Fruit fly (Drosophila melanogaster) whole organism, prepupa: ENCODE data around the gene aqz.

Experiments
- CG10631 ChIP-seq: fragments of 200-800 bp; sonication (Bioruptor generic); optimal IDR thresholded peaks from 2 replicates; lab custom pipeline; 2016; ENCODE audit warnings: missing biosample characterization, missing genetic modification characterization
- CG10669 ChIP-seq: fragments of 200-800 bp; sonication (Bioruptor generic); optimal IDR thresholded peaks from 3 replicates; lab custom pipeline; 2018; ENCODE audit warnings: missing biosample characterization, mild to moderate bottlenecking, missing genetic modification characterization, moderate library complexity
- CG11762 ChIP-seq: fragments of 200-800 bp; sonication (Bioruptor generic); optimal IDR thresholded peaks from 3 replicates; lab custom pipeline; 2016; ENCODE audit warnings: missing biosample characterization, missing genetic modification characterization; ENCODE audit not compliant: insufficient read depth
- CG1621 ChIP-seq: fragments of 200-800 bp; sonication (Bioruptor generic); optimal IDR thresholded peaks from 3 replicates; lab custom pipeline; 2018; ENCODE audit warnings: missing biosample characterization, mild to moderate bottlenecking, missing genetic modification characterization
- CG16779 ChIP-seq: fragments of 200-800 bp; sonication (Bioruptor generic); optimal IDR thresholded peaks from 3 replicates; lab custom pipeline; 2017; ENCODE audit warnings: missing biosample characterization, mild to moderate bottlenecking, missing genetic modification characterization
- CG3032 ChIP-seq: fragments of 200-800 bp; optimal IDR thresholded peaks from 2 replicates; lab custom pipeline; 2019; ENCODE audit warnings: missing biosample characterization, mild to moderate bottlenecking, missing genetic modification characterization, moderate library complexity
- CG32006 ChIP-seq: fragments of 200-800 bp; sonication (Bioruptor generic); optimal IDR thresholded peaks from 3 replicates; lab custom pipeline; 2017; ENCODE audit warnings: missing biosample characterization, mild to moderate bottlenecking, missing genetic modification characterization
- CG3919 ChIP-seq: fragments of 200-800 bp; sonication (Bioruptor generic); optimal IDR thresholded peaks from 3 replicates; lab custom pipeline; 2016; ENCODE audit warnings: missing biosample characterization, missing genetic modification characterization
- CG6163 ChIP-seq: fragments of 200-800 bp; sonication (Bioruptor generic); IDR thresholded peaks from 3 replicates; pipeline ENCODE4 v1.3.6; 2022; ENCODE audit warnings: missing biosample characterization, missing genetic modification characterization
- CG6276 ChIP-seq: fragments of 200-800 bp; sonication (Bioruptor generic); optimal IDR thresholded peaks from 2 replicates; lab custom pipeline; 2017; ENCODE audit warnings: missing biosample characterization, mild to moderate bottlenecking, missing genetic modification characterization
- CG6792 ChIP-seq: fragments of 200-800 bp; sonication (Bioruptor generic); optimal IDR thresholded peaks from 3 replicates; lab custom pipeline; 2016; ENCODE audit warnings: missing biosample characterization, missing genetic modification characterization
- CG6854 ChIP-seq: fragments of 200-800 bp; sonication (Bioruptor generic); optimal IDR thresholded peaks from 2 replicates; lab custom pipeline; 2017; ENCODE audit warnings: missing biosample characterization, mild to moderate bottlenecking, missing genetic modification characterization
- CG7368 ChIP-seq: fragments of 200-800 bp; sonication (Bioruptor generic); optimal IDR thresholded peaks from 3 replicates; lab custom pipeline; 2016; ENCODE audit warnings: missing biosample characterization, missing genetic modification characterization
- CG8119 ChIP-seq: fragments of 200-800 bp; sonication (Bioruptor generic); IDR thresholded peaks from 3 replicates; pipeline ENCODE4 v1.3.6; 2022; ENCODE audit warnings: missing biosample characterization, missing genetic modification characterization
- CG8319 ChIP-seq: fragments of 200-800 bp; sonication (Bioruptor generic); optimal IDR thresholded peaks from 3 replicates; lab custom pipeline; 2016; ENCODE audit warnings: missing biosample characterization, missing genetic modification characterization
- CG8632 ChIP-seq: fragments of 200-800 bp; sonication (Bioruptor generic); optimal IDR thresholded peaks from 3 replicates; lab custom pipeline; 2016; ENCODE audit warnings: missing biosample characterization, missing genetic modification characterization
- CG9139 ChIP-seq: fragments of 200-800 bp; sonication (Bioruptor generic); optimal IDR thresholded peaks from 3 replicates; lab custom pipeline; 2017; ENCODE audit warnings: missing biosample characterization, mild to moderate bottlenecking, missing genetic modification characterization
- Eip75B ChIP-seq: fragments of 200-800 bp; sonication (Bioruptor generic); optimal IDR thresholded peaks from 3 replicates; lab custom pipeline; 2016; ENCODE audit warnings: missing biosample characterization, missing genetic modification characterization
- Eip78C ChIP-seq: fragments of 200-800 bp; sonication (Bioruptor generic); peaks from one replicate; lab custom pipeline; 2016; ENCODE audit warnings: missing biosample characterization, missing genetic modification characterization
- Eip93F ChIP-seq: fragments of 200-800 bp; sonication (Bioruptor generic); optimal IDR thresholded peaks from 2 replicates; lab custom pipeline; 2016; ENCODE audit warnings: missing biosample characterization, mild to moderate bottlenecking, missing genetic modification characterization
- Ets21C ChIP-seq: fragments of 200-800 bp; sonication (Bioruptor generic); optimal IDR thresholded peaks from 3 replicates; lab custom pipeline; 2016; ENCODE audit warnings: missing biosample characterization, missing genetic modification characterization
- Ets96B ChIP-seq: fragments of 200-800 bp; optimal IDR thresholded peaks from 2 replicates; lab custom pipeline; 2019; ENCODE audit warnings: missing biosample characterization, mild to moderate bottlenecking, missing genetic modification characterization, moderate library complexity
- Hr38 ChIP-seq: sonication (Bioruptor generic); optimal IDR thresholded peaks from 2 replicates; lab custom pipeline; 2016; ENCODE audit warnings: missing biosample characterization, missing genetic modification characterization
- Hr39 ChIP-seq: fragments of 200-800 bp; sonication (Bioruptor generic); optimal IDR thresholded peaks from 2 replicates; lab custom pipeline; 2016; ENCODE audit warnings: missing biosample characterization, missing genetic modification characterization
- Hr4 ChIP-seq: fragments of 200-800 bp; sonication (Bioruptor generic); optimal IDR thresholded peaks from 3 replicates; lab custom pipeline; 2016; ENCODE audit warnings: missing biosample characterization, missing genetic modification characterization
- Lpt ChIP-seq: fragments of 200-800 bp; sonication (Bioruptor generic); optimal IDR thresholded peaks from 3 replicates; lab custom pipeline; 2016; ENCODE audit warnings: missing biosample characterization, missing genetic modification characterization
- OdsH ChIP-seq: fragments of 200-800 bp; sonication (Bioruptor generic); optimal IDR thresholded peaks from 3 replicates; lab custom pipeline; 2016; ENCODE audit warnings: missing biosample characterization, missing genetic modification characterization
- Smox ChIP-seq: fragments of 200-800 bp; sonication (Bioruptor generic); optimal IDR thresholded peaks from 3 replicates; lab custom pipeline; 2016; ENCODE audit warnings: missing biosample characterization, missing genetic modification characterization
- Sox14 ChIP-seq: fragments of 200-800 bp; sonication (Bioruptor generic); optimal IDR thresholded peaks from 3 replicates; lab custom pipeline; 2016; ENCODE audit warnings: missing biosample characterization, missing genetic modification characterization
- achi ChIP-seq: fragments of 200-800 bp; sonication (Bioruptor generic); optimal IDR thresholded peaks from 3 replicates; lab custom pipeline; 2016; ENCODE audit warnings: missing biosample characterization, missing genetic modification characterization
- cyc ChIP-seq: fragments of 200-800 bp; sonication (Bioruptor generic); optimal IDR thresholded peaks from 3 replicates; lab custom pipeline; 2016; ENCODE audit warnings: missing biosample characterization, missing genetic modification characterization
- dac ChIP-seq: fragments of 200-800 bp; sonication (Bioruptor generic); optimal IDR thresholded peaks from 2 replicates; lab custom pipeline; 2017; ENCODE audit warnings: missing biosample characterization, mild to moderate bottlenecking, missing genetic modification characterization
- eg ChIP-seq: fragments of 200-800 bp; sonication (Bioruptor generic); IDR thresholded peaks from 3 replicates; pipeline ENCODE4 v1.3.6; 2022; ENCODE audit warnings: missing biosample characterization, missing genetic modification characterization
- esn ChIP-seq: fragments of 200-800 bp; sonication (Bioruptor generic); optimal IDR thresholded peaks from 2 replicates; lab custom pipeline; 2016; ENCODE audit warnings: missing biosample characterization, mild to moderate bottlenecking, missing genetic modification characterization, moderate library complexity
- fd59A ChIP-seq: fragments of 200-800 bp; sonication (Bioruptor generic); optimal IDR thresholded peaks from 2 replicates; lab custom pipeline; 2017; ENCODE audit warnings: missing biosample characterization, mild to moderate bottlenecking, missing genetic modification characterization, missing genetic modification reagents
- fd85E ChIP-seq: fragments of 200-800 bp; sonication (Bioruptor generic); optimal IDR thresholded peaks from 3 replicates; lab custom pipeline; 2016; ENCODE audit warnings: missing biosample characterization, missing genetic modification characterization
- lz ChIP-seq: fragments of 200-800 bp; sonication (Bioruptor generic); optimal IDR thresholded peaks from 3 replicates; lab custom pipeline; 2016; ENCODE audit warnings: missing biosample characterization, missing genetic modification characterization
- net ChIP-seq: fragments of 200-800 bp; sonication (Bioruptor generic); optimal IDR thresholded peaks from 3 replicates; lab custom pipeline; 2016; ENCODE audit warnings: missing biosample characterization, missing genetic modification characterization
- pdm3 ChIP-seq: fragments of 200-800 bp; sonication (Bioruptor generic); optimal IDR thresholded peaks from 3 replicates; lab custom pipeline; 2016; ENCODE audit warnings: missing biosample characterization, missing genetic modification characterization
- salr ChIP-seq, 2 experiments: fragments of 200-800 bp; sonication (Bioruptor generic); optimal IDR thresholded peaks; 3 replicates each; lab custom pipeline; 2016 to 2018; ENCODE audit warnings: missing biosample characterization in 2 of 2, missing genetic modification characterization in 2 of 2, mild to moderate bottlenecking in 1 of 2
- spab ChIP-seq: fragments of 200-800 bp; sonication (Bioruptor generic); optimal IDR thresholded peaks from 2 replicates; lab custom pipeline; 2017; ENCODE audit warnings: missing biosample characterization, mild to moderate bottlenecking, missing genetic modification characterization, missing genetic modification reagents
- ss ChIP-seq, 2 experiments: fragments of 200-800 bp; sonication (Bioruptor generic); optimal IDR thresholded peaks; 2 replicates in 1 of 2; 3 replicates in 1 of 2; lab custom pipeline; 2017 to 2018; ENCODE audit warnings: mild to moderate bottlenecking in 2 of 2, missing biosample characterization in 2 of 2, missing genetic modification characterization in 2 of 2, moderate library complexity in 1 of 2
- topi ChIP-seq: fragments of 200-800 bp; sonication (Bioruptor generic); optimal IDR thresholded peaks from 3 replicates; lab custom pipeline; 2016; ENCODE audit warnings: missing biosample characterization, missing genetic modification characterization
- vri ChIP-seq: fragments of 200-800 bp; sonication (Bioruptor generic); optimal IDR thresholded peaks from 3 replicates; lab custom pipeline; 2016; ENCODE audit warnings: missing biosample characterization, mild to moderate bottlenecking, missing genetic modification characterization

Gene aqz

dm6 chr3R:8849373-8850228 is 29.1 kb upstream of the aqz start (continued):
- TF ChIP-seq eg (GFP tag; lab: Robert Waterston, UW) (peak; percentile 74), Eip75B (peak; percentile 64), CG11762 (GFP tag; lab: Kevin White, UChicago) (peak; percentile 52), CG10669 (peak; percentile 64), salr (GFP tag; optimal IDR thresholded peaks at IDR 0.05; lab: Kevin White, UChicago) (peak in 1 of 2 experiments; percentile 35), Ets21C (GFP tag; lab: Kevin White, UChicago) (no peak), esn (GFP tag; lab: Kevin White, UChicago) (peak; percentile 63), CG6276 (GFP tag; lab: Kevin White, UChicago) (peak; percentile 52), fd85E (GFP tag; lab: Kevin White, UChicago) (no peak), CG3032 (tag; lab: Kevin White, UChicago) (peak; percentile 35), achi (peak; percentile 62), fd59A (GFP tag; lab: Kevin White, UChicago) (peak; percentile 2), CG8119 (GFP tag; lab: Robert Waterston, UW) (peak; percentile 70), Eip93F (no peak), CG32006 (peak; percentile 73), topi (peak; percentile 48), lz (GFP tag; lab: Kevin White, UChicago) (peak; percentile 53), cyc (GFP tag; lab: Kevin White, UChicago) (peak; percentile 54), spab (peak; percentile 55), Lpt (GFP tag; lab: Kevin White, UChicago) (peak; percentile 55), CG8632 (peak; percentile 33), Eip78C (GFP tag; lab: Kevin White, UChicago) (peak; percentile 87)

- no peak for TF ChIP-seq Hr38 (GFP tag; lab: Kevin White, UChicago)
- no peak for TF ChIP-seq CG8632
- TF ChIP-seq Smox = no peak
- no peak for TF ChIP-seq fd59A (GFP tag; lab: Kevin White, UChicago)
- TF ChIP-seq CG3919 (GFP tag; lab: Kevin White, UChicago) = no peak
- no peak for TF ChIP-seq CG6276 (GFP tag; lab: Kevin White, UChicago)
- TF ChIP-seq CG8319 (GFP tag; lab: Kevin White, UChicago) = no peak
- no peak for TF ChIP-seq Eip75B
- no peak for TF ChIP-seq spab
- TF ChIP-seq Ets21C (GFP tag; lab: Kevin White, UChicago) = no peak
- TF ChIP-seq CG16779 = no peak
- TF ChIP-seq eg (GFP tag; lab: Robert Waterston, UW) = no peak
These were observed 27.7 kb upstream of the aqz start for dm6 chr3R:8848190-8848589.

DNA sequence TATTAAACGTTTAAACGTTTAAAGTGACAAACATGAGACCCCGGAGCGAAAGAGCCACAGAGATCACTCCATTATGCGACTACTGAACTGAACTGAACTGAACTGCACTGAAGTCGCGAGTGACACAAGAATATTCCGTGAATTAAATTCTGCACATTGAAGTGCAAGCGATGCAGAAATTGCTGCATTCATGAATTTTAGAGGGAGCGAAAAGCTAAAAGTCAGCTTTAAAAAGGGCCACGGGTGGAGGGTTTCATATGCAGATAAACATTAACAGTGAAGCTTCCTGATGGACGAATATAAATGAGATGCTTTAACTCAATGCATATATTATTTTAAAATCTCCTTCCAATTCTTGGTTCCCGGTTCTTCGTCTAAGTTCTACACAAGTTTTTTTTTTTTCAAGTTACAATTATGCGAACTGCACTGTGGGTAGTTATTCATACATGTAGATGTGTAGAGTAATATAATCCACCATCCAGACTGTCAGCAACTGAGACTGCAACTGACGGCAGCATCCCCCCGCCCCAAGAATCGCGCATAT is 26.7 kb upstream of the aqz start:
- TF ChIP-seq Hr39 (GFP tag; lab: Kevin White, UChicago) (peak; percentile 52), Hr38 (GFP tag; lab: Kevin White, UChicago) (no peak), CG16779 (no peak), CG11762 (GFP tag; lab: Kevin White, UChicago) (peak; percentile 22), CG8632 (peak; percentile 50), CG10669 (peak; percentile 59), CG3919 (GFP tag; lab: Kevin White, UChicago) (peak; percentile 64), cyc (GFP tag; lab: Kevin White, UChicago) (peak; percentile 36), CG6163 (GFP tag; lab: Robert Waterston, UW) (peak; percentile 70), CG7368 (GFP tag; lab: Kevin White, UChicago) (no peak), ss (GFP tag; optimal IDR thresholded peaks at IDR 0.05; lab: Kevin White, UChicago) (peak in 1 of 2 experiments; percentile 55), Sox14 (GFP tag; lab: Kevin White, UChicago) (peak; percentile 42), spab (peak; percentile 15), vri (no peak), net (peak; percentile 10), pdm3 (GFP tag; lab: Kevin White, UChicago) (peak; percentile 66), CG9139 (GFP tag; lab: Kevin White, UChicago) (no peak), CG6792 (GFP tag; lab: Kevin White, UChicago) (peak; percentile 61), CG10631 (GFP tag; lab: Kevin White, UChicago) (peak; percentile 72), dac (GFP tag; lab: Kevin White, UChicago) (peak; percentile 11), Ets96B (tag; lab: Kevin White, UChicago) (peak; percentile 43), OdsH (peak; percentile 64), CG8319 (GFP tag; lab: Kevin White, UChicago) (peak; percentile 35), CG8119 (GFP tag; lab: Robert Waterston, UW) (peak; percentile 59; the same call in 2 of the 3 replicates), CG6854 (GFP tag; lab: Kevin White, UChicago) (no peak), CG1621 (tag; lab: Kevin White, UChicago) (peak; percentile 46), Hr4 (GFP tag; lab: Kevin White, UChicago) (peak; percentile 51)
